Worm (Caenorhabditis elegans) whole organism, L3 larva: ENCODE results near the gene B0244.17.

ENCODE experiments used
- aly-2 ChIP-seq: fragments of 150-350 bp; optimal IDR thresholded peaks from 2 replicates; lab custom pipeline; 2014; ENCODE audit warnings: missing biosample characterization, missing genetic modification characterization
- ceh-16 ChIP-seq: sonication (generic microtip); optimal IDR thresholded peaks from 2 replicates; lab custom pipeline; 2017; ENCODE audit warnings: missing biosample characterization, missing genetic modification characterization
- ceh-82 ChIP-seq: fragments of 150-350 bp; optimal IDR thresholded peaks from 2 replicates; lab custom pipeline; 2014; ENCODE audit warnings: missing biosample characterization, missing genetic modification characterization
- daf-12 ChIP-seq: fragments of 150-350 bp; optimal IDR thresholded peaks from 2 replicates; lab custom pipeline; 2014; ENCODE audit warnings: missing biosample characterization, missing genetic modification reagents, missing genetic modification characterization
- egl-5 ChIP-seq: fragments of 150-350 bp; optimal IDR thresholded peaks from 2 replicates; lab custom pipeline; 2017; ENCODE audit warnings: missing biosample characterization, missing genetic modification reagents, missing genetic modification characterization, inconsistent platforms
- elt-1 ChIP-seq: fragments of 150-350 bp; optimal IDR thresholded peaks from 2 replicates; lab custom pipeline; 2014; ENCODE audit warnings: missing biosample characterization, missing genetic modification characterization
- elt-2 ChIP-seq: sonication (generic microtip); optimal IDR thresholded peaks from 2 replicates; lab custom pipeline; 2016; ENCODE audit warnings: missing genetic modification reagents, mild to moderate bottlenecking, missing genetic modification characterization, missing compliant biosample characterization
- elt-3 ChIP-seq, 3 experiments: fragments of 150-350 bp in 1 of 3; sonication (generic microtip) in 2 of 3; optimal IDR thresholded peaks; 2 replicates in 2 of 3; 4 replicates in 1 of 3; lab custom pipeline; 2014 to 2017; ENCODE audit warnings: missing biosample characterization in 3 of 3, missing genetic modification characterization in 3 of 3
- hmg-11 ChIP-seq: sonication (generic microtip); optimal IDR thresholded peaks from 2 replicates; lab custom pipeline; 2016; ENCODE audit warnings: missing genetic modification characterization, missing compliant biosample characterization
- jun-1 ChIP-seq: fragments of 150-350 bp; optimal IDR thresholded peaks from 2 replicates; lab custom pipeline; 2014; ENCODE audit warnings: missing biosample characterization, missing genetic modification reagents, missing genetic modification characterization
- lin-15B ChIP-seq: fragments of 150-350 bp; optimal IDR thresholded peaks from 2 replicates; lab custom pipeline; 2014; ENCODE audit warnings: missing biosample characterization, missing genetic modification characterization
- lin-39 ChIP-seq: fragments of 150-350 bp; optimal IDR thresholded peaks from 2 replicates; lab custom pipeline; 2018; ENCODE audit warnings: missing biosample characterization, missing genetic modification reagents, missing genetic modification characterization
- lsy-12 ChIP-seq: sonication (generic microtip); optimal IDR thresholded peaks from 2 replicates; lab custom pipeline; 2016; ENCODE audit warnings: mild to moderate bottlenecking, missing genetic modification characterization, missing compliant biosample characterization
- mdl-1 ChIP-seq: fragments of 150-350 bp; optimal IDR thresholded peaks from 2 replicates; lab custom pipeline; 2014; ENCODE audit warnings: missing biosample characterization, missing genetic modification characterization
- nfya-1 ChIP-seq: sonication (generic microtip); optimal IDR thresholded peaks from 2 replicates; lab custom pipeline; 2017; ENCODE audit warnings: missing genetic modification characterization, mild to moderate bottlenecking, missing compliant biosample characterization, antibody characterized with exemption, moderate library complexity; ENCODE audit not compliant: insufficient read depth
- nhr-23 ChIP-seq: fragments of 150-350 bp; optimal IDR thresholded peaks from 2 replicates; lab custom pipeline; 2014; ENCODE audit warnings: missing biosample characterization, missing genetic modification reagents, missing genetic modification characterization
- nhr-237 ChIP-seq: fragments of 150-350 bp; optimal IDR thresholded peaks from 2 replicates; lab custom pipeline; 2014; ENCODE audit warnings: missing biosample characterization, missing genetic modification characterization
- nhr-25 ChIP-seq: sonication (generic microtip); optimal IDR thresholded peaks from 2 replicates; lab custom pipeline; 2017; ENCODE audit warnings: missing biosample characterization, missing genetic modification characterization
- nhr-43 ChIP-seq: sonication (generic microtip); optimal IDR thresholded peaks from 2 replicates; lab custom pipeline; 2016; ENCODE audit warnings: mild to moderate bottlenecking, missing genetic modification characterization, missing compliant biosample characterization; ENCODE audit not compliant: poor library complexity, severe bottlenecking
- nhr-77 ChIP-seq: fragments of 150-350 bp; optimal IDR thresholded peaks from 2 replicates; lab custom pipeline; 2014; ENCODE audit warnings: missing biosample characterization, missing genetic modification characterization
- pqm-1 ChIP-seq: fragments of 150-350 bp; optimal IDR thresholded peaks from 2 replicates; lab custom pipeline; 2017; ENCODE audit warnings: missing biosample characterization, missing genetic modification characterization, inconsistent platforms
- sea-2 ChIP-seq: fragments of 150-350 bp; sonication (generic microtip); optimal IDR thresholded peaks from 4 replicates; lab custom pipeline; 2014; ENCODE audit warnings: missing biosample characterization, missing genetic modification reagents, missing genetic modification characterization
- snpc-4 ChIP-seq: fragments of 150-350 bp; optimal IDR thresholded peaks from 2 replicates; lab custom pipeline; 2014; ENCODE audit warnings: missing biosample characterization, missing genetic modification characterization
- tbx-2 ChIP-seq: sonication (generic microtip); optimal IDR thresholded peaks from 2 replicates; lab custom pipeline; 2016; ENCODE audit warnings: mild to moderate bottlenecking, missing genetic modification characterization, missing compliant biosample characterization
- unc-62 ChIP-seq: fragments of 150-350 bp; sonication (generic microtip); optimal IDR thresholded peaks from 4 replicates; lab custom pipeline; 2014; ENCODE audit warnings: missing biosample characterization, missing genetic modification reagents, missing genetic modification characterization
- ztf-4 ChIP-seq: fragments of 150-350 bp; optimal IDR thresholded peaks from 2 replicates; lab custom pipeline; 2014; ENCODE audit warnings: missing biosample characterization, missing genetic modification characterization

B0244.17 gene

ce11 chrIII:5760721-5761120 is 27.7 kb downstream of the B0244.17 start:
- TF ChIP-seq snpc-4 (tag; lab: Kevin White, UChicago) (no peak), lin-15B (tag; lab: Kevin White, UChicago) (no peak), ceh-82 (tag; lab: Kevin White, UChicago) (no peak), nhr-237 (tag; lab: Kevin White, UChicago) (no peak), nhr-77 (tag; lab: Kevin White, UChicago) (no peak), elt-3 (tag; optimal IDR thresholded peaks at IDR 0.05; lab: Kevin White, UChicago) (no peak), elt-2 (tag; lab: Kevin White, UChicago) (no peak), nfya-1 (tag; lab: Kevin White, UChicago) (peak; percentile 7), egl-5 (tag; lab: Kevin White, UChicago) (peak; percentile 10)
- TF ChIP-seq, all 47 proteins: peak for 2

- TF ChIP-seq ceh-16 (tag; lab: Kevin White, UChicago) (no peak), tbx-2 (peak; percentile 3), daf-12 (tag; lab: Kevin White, UChicago) (no peak)
- TF ChIP-seq, all 47 proteins: peak for 1
These were observed 28.9 kb downstream of the B0244.17 start for ce11 chrIII:5761886-5762285.

ce11 chrIII:5763988-5764387 is 31.0 kb downstream of the B0244.17 start:
- no peak for TF ChIP-seq nhr-43 (tag; lab: Kevin White, UChicago)

- TF ChIP-seq unc-62 (GFP tag; lab: Kevin White, UChicago) (no peak), aly-2 (tag; lab: Kevin White, UChicago) (no peak), nfya-1 (tag; lab: Kevin White, UChicago) (peak; percentile 14), lsy-12 (tag; lab: Kevin White, UChicago) (peak; percentile 28), elt-2 (tag; lab: Kevin White, UChicago) (peak; percentile 7), nhr-25 (tag; lab: Kevin White, UChicago) (peak; percentile 14), nhr-43 (tag; lab: Kevin White, UChicago) (peak; percentile 22)
These were observed 36.8 kb downstream of the B0244.17 start, which contains the start of gene cutl-23 for ce11 chrIII:5769726-5770235. Gene cutl-23 (plus strand): TSS chrIII:5770185.

ce11 chrIII:5782080-5782479 is 49.1 kb downstream of the B0244.17 start:
- no peak for TF ChIP-seq lin-15B (tag; lab: Kevin White, UChicago)
- TF ChIP-seq hmg-11: no peak
- TF ChIP-seq nhr-43 (tag; lab: Kevin White, UChicago): no peak
- no peak for TF ChIP-seq mdl-1 (tag; lab: Kevin White, UChicago)
- TF ChIP-seq nhr-23 (tag; lab: Kevin White, UChicago): no peak
- TF ChIP-seq ztf-4: no peak
- no peak for TF ChIP-seq sea-2 (GFP tag; lab: Kevin White, UChicago)
- TF ChIP-seq tbx-2: no peak
- no peak for TF ChIP-seq nhr-77 (tag; lab: Kevin White, UChicago)
- TF ChIP-seq lin-39 (tag; lab: Kevin White, UChicago): no peak
- TF ChIP-seq pqm-1 (tag; lab: Kevin White, UChicago): no peak
- TF ChIP-seq jun-1: no peak
- TF ChIP-seq elt-1 (tag; lab: Kevin White, UChicago): no peak
- TF ChIP-seq nfya-1 (tag; lab: Kevin White, UChicago): no peak
- no peak for TF ChIP-seq lsy-12 (tag; lab: Kevin White, UChicago)
